Fruit fly (Drosophila melanogaster): ENCODE measurements around the gene mRpL21.

The mRpL21 gene

DNA sequence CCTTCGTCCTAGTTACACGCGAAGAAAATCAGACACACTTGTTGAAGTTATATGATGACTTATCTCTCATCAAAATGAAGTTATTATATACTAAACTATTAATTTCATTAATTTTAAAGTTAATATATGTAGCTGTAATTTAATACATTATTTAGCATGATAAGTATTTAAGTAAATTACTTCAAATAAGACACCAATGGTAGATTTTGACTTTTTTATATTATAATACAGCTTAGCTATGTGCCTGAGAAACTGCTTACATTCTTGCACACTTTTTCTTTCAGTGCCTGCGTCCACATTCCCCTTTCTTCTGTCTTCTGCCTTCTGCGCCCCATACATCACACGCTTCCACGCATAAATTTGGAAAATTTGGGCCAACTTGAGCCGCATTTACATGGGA is 3.2 kb downstream of the mRpL21 start (continued):
- TF ChIP-seq lab (GFP tag; optimal IDR thresholded peaks at IDR 0.05) = peak; percentile 50
- TF ChIP-seq her (GFP tag; optimal IDR thresholded peaks at IDR 0.05) = no peak
- TF ChIP-seq Dad (GFP tag; optimal IDR thresholded peaks at IDR 0.05) = no peak
- no peak for TF ChIP-seq dati (GFP tag; IDR thresholded peaks at IDR 0.05)
- peak; percentile 43 for TF ChIP-seq Sox100B (GFP tag; optimal IDR thresholded peaks at IDR 0.05)
- TF ChIP-seq aop (GFP tag; IDR thresholded peaks at IDR 0.05) = no peak
- TF ChIP-seq NK7.1 (GFP tag; optimal IDR thresholded peaks at IDR 0.05) = no peak
- TF ChIP-seq Xrp1 (GFP tag; IDR thresholded peaks at IDR 0.05) = peak; percentile 27; the same call in 1 of the 2 replicates
- TF ChIP-seq chif (GFP tag; optimal IDR thresholded peaks at IDR 0.05) = no peak
- TF ChIP-seq BEAF-32 (GFP tag; optimal IDR thresholded peaks at IDR 0.05) = no peak
- no peak for TF ChIP-seq H15 (GFP tag; IDR thresholded peaks at IDR 0.05)
- no peak for TF ChIP-seq bigmax (GFP tag; optimal IDR thresholded peaks at IDR 0.05)
- no peak for TF ChIP-seq oc (tag; optimal IDR thresholded peaks at IDR 0.05)
- no peak for TF ChIP-seq CG32532 (GFP tag; IDR thresholded peaks at IDR 0.05)
- no peak for TF ChIP-seq C15 (GFP tag; IDR thresholded peaks at IDR 0.05)
- TF ChIP-seq lilli (GFP tag; optimal IDR thresholded peaks at IDR 0.05) = no peak
- peak; percentile 8 for TF ChIP-seq CG17385 (GFP tag; optimal IDR thresholded peaks at IDR 0.05)
- peak; percentile 25 for TF ChIP-seq CG30403 (GFP tag; optimal IDR thresholded peaks at IDR 0.05)
- TF ChIP-seq CG7556 (GFP tag; optimal IDR thresholded peaks at IDR 0.05) = peak; percentile 67
- no peak for TF ChIP-seq CG9797 (GFP tag; optimal IDR thresholded peaks at IDR 0.05)
- no peak for TF ChIP-seq tup (GFP tag; optimal IDR thresholded peaks at IDR 0.05)
- no peak for TF ChIP-seq Doc2 (GFP tag; IDR thresholded peaks at IDR 0.05)
- 0 out of 2 replicates have a peak, but pooled peaks have one; percentile 10 for TF ChIP-seq CG14014 (GFP tag; IDR thresholded peaks at IDR 0.05)
- no peak for TF ChIP-seq toy (GFP tag; IDR thresholded peaks at IDR 0.05)
- no peak for TF ChIP-seq Jarid2 (GFP tag; optimal IDR thresholded peaks at IDR 0.05)
- TF ChIP-seq unc-4 (GFP tag; IDR thresholded peaks at IDR 0.05; ENCODE audit: partially characterized antibody) = no peak
- peak; percentile 43; the same call in 2 of the 3 replicates for TF ChIP-seq row (GFP tag; IDR thresholded peaks at IDR 0.05)
- TF ChIP-seq Xbp1 (GFP tag; optimal IDR thresholded peaks at IDR 0.05) = peak; percentile 12
- peak; percentile 52 for TF ChIP-seq Sox102F (GFP tag; optimal IDR thresholded peaks at IDR 0.05)
- no peak for TF ChIP-seq CG6813 (GFP tag; optimal IDR thresholded peaks at IDR 0.05)
- TF ChIP-seq lola (GFP tag; optimal IDR thresholded peaks at IDR 0.05) = peak in 1 of 3 experiments; percentile 23
- no peak for TF ChIP-seq exex (tag; optimal IDR thresholded peaks at IDR 0.05)
- TF ChIP-seq pros (GFP tag; optimal IDR thresholded peaks at IDR 0.05) = no peak
- TF ChIP-seq sc (optimal IDR thresholded peaks at IDR 0.05) = no peak
- peak; percentile 9 for TF ChIP-seq sc (GFP tag; optimal IDR thresholded peaks at IDR 0.05)
- TF ChIP-seq vfl (GFP tag; optimal IDR thresholded peaks at IDR 0.05) = no peak
- TF ChIP-seq CG11093 (GFP tag; IDR thresholded peaks at IDR 0.05) = no peak
- TF ChIP-seq crol (GFP tag; IDR thresholded peaks at IDR 0.05) = no peak
- no peak for TF ChIP-seq CG3838 (GFP tag; optimal IDR thresholded peaks at IDR 0.05)
- TF ChIP-seq MBD-R2 (GFP tag; IDR thresholded peaks at IDR 0.05) = no peak
- peak; percentile 1 for TF ChIP-seq dmrt11E (tag; optimal IDR thresholded peaks at IDR 0.05)
- TF ChIP-seq klu (GFP tag; IDR thresholded peaks at IDR 0.05) = no peak
- no peak for TF ChIP-seq CG10274 (GFP tag; optimal IDR thresholded peaks at IDR 0.05)
- no peak for TF ChIP-seq Poxn (GFP tag; IDR thresholded peaks at IDR 0.05)
- no peak for TF ChIP-seq dpn (GFP tag; optimal IDR thresholded peaks at IDR 0.05)
- TF ChIP-seq ac (GFP tag; optimal IDR thresholded peaks at IDR 0.05) = no peak
- TF ChIP-seq hkb (optimal IDR thresholded peaks at IDR 0.05) = no peak
- no peak for TF ChIP-seq hkb (GFP tag; IDR thresholded peaks at IDR 0.05)
- TF ChIP-seq scrt (GFP tag; optimal IDR thresholded peaks at IDR 0.05) = no peak
- no peak for TF ChIP-seq cg (GFP tag; optimal IDR thresholded peaks at IDR 0.05)
- peak; percentile 5 for TF ChIP-seq trem (tag; optimal IDR thresholded peaks at IDR 0.05)
- TF ChIP-seq CG14710 (tag; optimal IDR thresholded peaks at IDR 0.05) = peak; percentile 20
